Fruit fly (Drosophila melanogaster) whole organism, embryonic: ENCODE measurements around the gene CG46314.

ENCODE experiments used
- Chrac-16 ChIP-seq: fragments of 200-800 bp; sonication (Bioruptor generic); optimal IDR thresholded peaks from 3 replicates; lab custom pipeline; 2016; ENCODE audit warnings: missing biosample characterization, missing genetic modification characterization
- mirr ChIP-seq: fragments of 200-800 bp; sonication (Bioruptor generic); optimal IDR thresholded peaks from 3 replicates; lab custom pipeline; 2018; ENCODE audit warnings: missing biosample characterization, mild to moderate bottlenecking, missing genetic modification characterization

DNA sequence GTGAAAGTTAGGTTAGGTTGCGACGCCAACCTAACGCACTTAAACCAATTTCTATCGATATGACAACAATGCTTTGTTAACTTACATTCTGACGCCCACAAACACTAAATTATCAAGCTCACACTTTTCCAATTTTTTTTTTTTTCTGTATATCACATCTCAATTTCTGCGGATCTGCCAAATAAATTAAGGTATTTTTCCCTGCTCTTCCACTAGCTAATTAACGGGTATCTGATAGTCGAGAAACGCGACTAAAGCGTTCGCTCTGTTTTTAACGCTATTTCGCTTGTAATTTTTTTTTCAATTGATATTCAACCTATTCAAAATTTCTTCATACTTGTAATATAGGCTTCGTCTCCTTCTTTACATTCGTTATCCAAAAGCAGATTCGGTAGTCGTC lies 47.9 kb upstream of the CG46314 start:
- TF ChIP-seq mirr (GFP tag; lab: Kevin White, UChicago) (no peak), Chrac-16 (GFP tag; lab: Kevin White, UChicago) (no peak)
